ENCODE assay signal across 5 worm cellular contexts in genomic region chrII:11621576-11621975, ce11.
A peak's percentile ranks its signal among the peaks of the same experiment; 100 is the strongest.
TF ChIP-seq lines count a peak whose summit lies in the region.

No protein-coding gene starts in this region.

TF ChIP-seq in whole organism, L1 larva, 84 proteins besides CTCF, POLR2A, EP300 and RAD21:
- peak; percentile 11 for TF ChIP-seq aly-2 (tag; optimal IDR thresholded peaks at IDR 0.05; lab: Kevin White, UChicago)
- TF ChIP-seq fkh-8 (tag; optimal IDR thresholded peaks at IDR 0.05; lab: Kevin White, UChicago) = no peak
- TF ChIP-seq ama-1 (optimal IDR thresholded peaks at IDR 0.05; lab: Kevin White, UChicago) = no peak
- no peak for TF ChIP-seq unc-30 (tag; optimal IDR thresholded peaks at IDR 0.05; lab: Kevin White, UChicago)
- peak; percentile 59 for TF ChIP-seq lin-14 (GFP tag; optimal IDR thresholded peaks at IDR 0.05; lab: Kevin White, UChicago)
- TF ChIP-seq nhr-47 (tag; optimal IDR thresholded peaks at IDR 0.05; lab: Kevin White, UChicago) = no peak

TF ChIP-seq in whole organism, L2 larva, 48 proteins besides CTCF, POLR2A, EP300 and RAD21:
- no peak for TF ChIP-seq dmd-4 (tag; optimal IDR thresholded peaks at IDR 0.05; lab: Kevin White, UChicago)
- TF ChIP-seq lsy-2 (tag; optimal IDR thresholded peaks at IDR 0.05; lab: Kevin White, UChicago) = peak in 1 of 2 experiments; percentile 29
- peak; percentile 12 for TF ChIP-seq fos-1 (tag; optimal IDR thresholded peaks at IDR 0.05; lab: Kevin White, UChicago)
- TF ChIP-seq C34F6.9 (tag; optimal IDR thresholded peaks at IDR 0.05; lab: Kevin White, UChicago) = peak; percentile 49
- TF ChIP-seq R02D3.7 (tag; optimal IDR thresholded peaks at IDR 0.05; lab: Kevin White, UChicago) = no peak
- TF ChIP-seq zag-1 (tag; optimal IDR thresholded peaks at IDR 0.05; lab: Kevin White, UChicago) = peak; percentile 56
- no peak for TF ChIP-seq alr-1 (tag; optimal IDR thresholded peaks at IDR 0.05; lab: Kevin White, UChicago)
- TF ChIP-seq egl-27 (tag; optimal IDR thresholded peaks at IDR 0.05; lab: Kevin White, UChicago) = no peak
- TF ChIP-seq peb-1 (tag; optimal IDR thresholded peaks at IDR 0.05; lab: Kevin White, UChicago) = no peak

TF ChIP-seq in whole organism, L3 larva, 47 proteins besides CTCF, POLR2A, EP300 and RAD21:
- peak; percentile 48 for TF ChIP-seq lin-39 (tag; optimal IDR thresholded peaks at IDR 0.05; lab: Kevin White, UChicago)
- TF ChIP-seq jun-1 (tag; optimal IDR thresholded peaks at IDR 0.05; lab: Kevin White, UChicago) = no peak
- no peak for TF ChIP-seq nhr-11 (tag; optimal IDR thresholded peaks at IDR 0.05; lab: Kevin White, UChicago)
- TF ChIP-seq lin-15B (tag; optimal IDR thresholded peaks at IDR 0.05; lab: Kevin White, UChicago) = no peak
- TF ChIP-seq nfya-1 (tag; optimal IDR thresholded peaks at IDR 0.05; lab: Kevin White, UChicago; ENCODE audit: insufficient read depth) = peak; percentile 57
- no peak for TF ChIP-seq pqm-1 (tag; optimal IDR thresholded peaks at IDR 0.05; lab: Kevin White, UChicago)
- no peak for TF ChIP-seq unc-62 (GFP tag; optimal IDR thresholded peaks at IDR 0.05; lab: Kevin White, UChicago)
- TF ChIP-seq ceh-82 (tag; optimal IDR thresholded peaks at IDR 0.05; lab: Kevin White, UChicago) = peak; percentile 3
- TF ChIP-seq egl-5 (tag; optimal IDR thresholded peaks at IDR 0.05; lab: Kevin White, UChicago) = no peak
- TF ChIP-seq elt-1 (tag; optimal IDR thresholded peaks at IDR 0.05; lab: Kevin White, UChicago) = no peak
- no peak for TF ChIP-seq ceh-9 (tag; optimal IDR thresholded peaks at IDR 0.05; lab: Kevin White, UChicago)
- no peak for TF ChIP-seq fkh-2 (tag; optimal IDR thresholded peaks at IDR 0.05; lab: Kevin White, UChicago)
- no peak for TF ChIP-seq ama-1 (optimal IDR thresholded peaks at IDR 0.05; lab: Kevin White, UChicago)
- peak; percentile 51 for TF ChIP-seq hmg-11 (tag; optimal IDR thresholded peaks at IDR 0.05; lab: Kevin White, UChicago)
- TF ChIP-seq egl-27 (tag; optimal IDR thresholded peaks at IDR 0.05; lab: Kevin White, UChicago) = no peak
- no peak for TF ChIP-seq ceh-16 (tag; optimal IDR thresholded peaks at IDR 0.05; lab: Kevin White, UChicago)
- no peak for TF ChIP-seq ZK546.5 (tag; optimal IDR thresholded peaks at IDR 0.05; lab: Kevin White, UChicago)
- TF ChIP-seq nhr-23 (tag; optimal IDR thresholded peaks at IDR 0.05; lab: Kevin White, UChicago) = no peak

TF ChIP-seq in whole organism, L4 larva, 104 proteins besides CTCF, POLR2A, EP300 and RAD21:
- TF ChIP-seq dve-1 (tag; optimal IDR thresholded peaks at IDR 0.05; lab: Kevin White, UChicago; ENCODE audit: insufficient read depth) (peak; percentile 19), rbr-2 (tag; optimal IDR thresholded peaks at IDR 0.05; lab: Kevin White, UChicago) (peak; percentile 43), mdl-1 (tag; optimal IDR thresholded peaks at IDR 0.05; lab: Kevin White, UChicago) (peak in 1 of 2 experiments; percentile 55), D1046.2 (GFP tag; IDR thresholded peaks at IDR 0.05; lab: Robert Waterston, UW) (no peak), daf-12 (tag; optimal IDR thresholded peaks at IDR 0.05; lab: Kevin White, UChicago) (no peak), egl-43 (GFP tag; IDR thresholded peaks at IDR 0.05; lab: Robert Waterston, UW) (0 out of 2 replicates have a peak, but pooled peaks have one; percentile 12), pha-4 (GFP tag; IDR thresholded peaks at IDR 0.05; lab: Robert Waterston, UW) (no peak), pha-4 (tag; optimal IDR thresholded peaks at IDR 0.05; lab: Kevin White, UChicago) (no peak), duxl-1 (tag; optimal IDR thresholded peaks at IDR 0.05; lab: Kevin White, UChicago; ENCODE audit: poor library complexity) (no peak), F26F4.8 (GFP tag; conservative IDR thresholded peaks at IDR 0.05; lab: Robert Waterston, UW) (no peak), lsy-2 (tag; optimal IDR thresholded peaks at IDR 0.05; lab: Kevin White, UChicago) (peak in 1 of 2 experiments; percentile 37), nhr-11 (tag; optimal IDR thresholded peaks at IDR 0.05; lab: Kevin White, UChicago) (no peak), hlh-11 (tag; optimal IDR thresholded peaks at IDR 0.05; lab: Kevin White, UChicago) (peak; percentile 7), ces-1 (GFP tag; optimal IDR thresholded peaks at IDR 0.05; lab: Kevin White, UChicago) (peak; percentile 27), hlh-30 (tag; optimal IDR thresholded peaks at IDR 0.05; lab: Kevin White, UChicago; ENCODE audit: insufficient read depth) (peak; percentile 46), aha-1 (tag; lab: Kevin White, UChicago) (peak; percentile 26), hif-1 (tag; optimal IDR thresholded peaks at IDR 0.05; lab: Kevin White, UChicago) (peak in 1 of 2 experiments; percentile 18), daf-16 (GFP tag; optimal IDR thresholded peaks at IDR 0.05; lab: Kevin White, UChicago) (peak in 1 of 2 experiments; percentile 11), daf-16 (tag; optimal IDR thresholded peaks at IDR 0.05; lab: Kevin White, UChicago) (no peak), hmg-1.1 (GFP tag; IDR thresholded peaks at IDR 0.05; lab: Robert Waterston, UW) (peak; percentile 51), fkh-10 (GFP tag; optimal IDR thresholded peaks at IDR 0.05; lab: Kevin White, UChicago) (peak; percentile 14), mes-2 (tag; optimal IDR thresholded peaks at IDR 0.05; lab: Kevin White, UChicago; ENCODE audit: poor library complexity, severe bottlenecking) (peak; percentile 7), pqm-1 (tag; optimal IDR thresholded peaks at IDR 0.05; lab: Kevin White, UChicago) (no peak)

TF ChIP-seq in whole organism, young adult, 124 proteins besides CTCF, POLR2A, EP300 and RAD21:
- TF ChIP-seq madf-3 (GFP tag; IDR thresholded peaks at IDR 0.05; lab: Robert Waterston, UW) = 0 out of 2 replicates have a peak, but pooled peaks have one; percentile 40
- TF ChIP-seq hmg-1.2 (GFP tag; IDR thresholded peaks at IDR 0.05; lab: Robert Waterston, UW) = 0 out of 2 replicates have a peak, but pooled peaks have one; percentile 13
- no peak for TF ChIP-seq let-526 (GFP tag; IDR thresholded peaks at IDR 0.05; lab: Robert Waterston, UW)
- TF ChIP-seq zfh-2 (GFP tag; conservative IDR thresholded peaks at IDR 0.05; lab: Robert Waterston, UW) = 0 out of 2 replicates have a peak, but pooled peaks have one; percentile 6
